Worm (Caenorhabditis elegans) whole organism, midembryonic: ENCODE data around the gene acaa-2.

Experiments
- T22C8.4 ChIP-seq: fragments of 200-800 bp; sonication (Bioruptor generic); IDR thresholded peaks from 2 replicates; pipeline ENCODE4 v1.3.6; 2022; ENCODE audit warnings: missing genetic modification characterization, missing compliant biosample characterization
- cog-1 ChIP-seq: sonication (generic microtip); optimal IDR thresholded peaks from 2 replicates; lab custom pipeline; 2016; ENCODE audit warnings: missing genetic modification characterization, missing compliant biosample characterization
- flt-1 ChIP-seq: fragments of 200-800 bp; sonication (Bioruptor generic); IDR thresholded peaks from 2 replicates; pipeline ENCODE4 v1.3.6; 2022; ENCODE audit warnings: missing genetic modification characterization, missing compliant biosample characterization
- klf-2 ChIP-seq: fragments of 200-800 bp; sonication (Bioruptor generic); conservative IDR thresholded peaks from 2 replicates; pipeline ENCODE4 v1.3.6; 2022; ENCODE audit warnings: missing genetic modification reagents, missing genetic modification characterization, missing compliant biosample characterization
- med-1 ChIP-seq: sonication (generic microtip); optimal IDR thresholded peaks from 2 replicates; lab custom pipeline; 2017; ENCODE audit warnings: missing genetic modification characterization, mild to moderate bottlenecking, missing compliant biosample characterization, antibody characterized with exemption, missing genetic modification reagents; ENCODE audit not compliant: insufficient read depth
- ref-1 ChIP-seq: fragments of 200-800 bp; sonication (Bioruptor generic); conservative IDR thresholded peaks from 2 replicates; pipeline ENCODE4 v1.3.6; 2022; ENCODE audit warnings: missing genetic modification reagents, missing genetic modification characterization, missing compliant biosample characterization
- tab-1 ChIP-seq: fragments of 200-800 bp; sonication (Bioruptor generic); IDR thresholded peaks from 2 replicates; pipeline ENCODE4 v1.3.6; 2022; ENCODE audit warnings: missing genetic modification characterization, missing compliant biosample characterization

DNA sequence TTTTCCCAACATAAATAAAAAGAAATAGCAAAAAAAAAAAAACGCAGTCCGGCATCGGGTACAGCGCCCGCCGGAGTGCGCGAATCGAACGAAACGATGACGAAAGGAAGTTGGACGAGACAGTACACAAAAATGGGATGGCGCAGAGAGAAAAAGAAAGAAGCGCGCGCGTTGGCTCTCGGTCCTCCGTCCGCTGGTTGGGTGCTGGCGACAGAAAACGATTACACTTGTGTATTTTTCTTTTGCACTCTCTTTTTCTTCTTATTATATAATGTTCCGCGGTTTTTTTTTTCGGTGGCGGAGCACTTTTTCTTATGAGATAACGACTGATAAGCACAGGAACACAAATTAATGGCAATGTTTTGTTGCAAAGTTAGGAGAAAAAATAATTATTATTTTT is 32.5 kb downstream of the acaa-2 start:
- TF ChIP-seq ref-1 (GFP tag; lab: Robert Waterston, UW): no peak
- no peak for TF ChIP-seq flt-1 (GFP tag; lab: Robert Waterston, UW)
- TF ChIP-seq cog-1 (tag; lab: Kevin White, UChicago): no peak
- no peak for TF ChIP-seq T22C8.4 (GFP tag; lab: Robert Waterston, UW)
- no peak for TF ChIP-seq med-1 (GFP tag; lab: Kevin White, UChicago)
- TF ChIP-seq klf-2 (GFP tag; lab: Robert Waterston, UW): no peak
- TF ChIP-seq tab-1 (GFP tag; lab: Robert Waterston, UW): no peak
